Fruit fly (Drosophila melanogaster): ENCODE data around the gene Frl.

- TF ChIP-seq CG1603 (tag; optimal IDR thresholded peaks at IDR 0.05) (no peak), CG13123 (GFP tag; optimal IDR thresholded peaks at IDR 0.05) (no peak), Dfd (GFP tag; optimal IDR thresholded peaks at IDR 0.05) (no peak), CG4617 (GFP tag; optimal IDR thresholded peaks at IDR 0.05; ENCODE audit: borderline replicate concordance) (no peak), CG9609 (GFP tag; optimal IDR thresholded peaks at IDR 0.05) (no peak), CG31388 (GFP tag; optimal IDR thresholded peaks at IDR 0.05) (no peak), sob (GFP tag; IDR thresholded peaks at IDR 0.05) (no peak), Opbp (GFP tag; IDR thresholded peaks at IDR 0.05; ENCODE audit: partially characterized antibody) (no peak)
Observed at dm6 chr3L:14118767-14119166, 65.8 kb downstream of the Frl start.
